Fruit fly (Drosophila melanogaster) whole organism: ENCODE results near the gene Arl5.

ENCODE experiments used
- Dll ChIP-seq: fragments of >200 bp; optimal IDR thresholded peaks from 2 replicates; lab custom pipeline; 2017
- EcR ChIP-seq, 2 experiments: fragments of >200 bp; optimal IDR thresholded peaks; 2 replicates each; lab custom pipeline; 2017; ENCODE audit warnings: missing biosample characterization in 2 of 2, missing genetic modification characterization in 2 of 2, missing genetic modification reagents in 2 of 2
- psq ChIP-seq: fragments of >200 bp; optimal IDR thresholded peaks from 2 replicates; lab custom pipeline; 2017

- no peak for TF ChIP-seq psq (lab: Kevin White, UChicago)
- TF ChIP-seq EcR (GFP tag; optimal IDR thresholded peaks at IDR 0.05; lab: Kevin White, UChicago): no peak
- no peak for TF ChIP-seq Dll (lab: Kevin White, UChicago)
These were observed 47.7 kb upstream of the Arl5 start for dm6 chr3L:8347346-8347745.
